Fruit fly (Drosophila melanogaster): ENCODE data around the gene CG7423.

- no peak for TF ChIP-seq CG8478 (optimal IDR thresholded peaks at IDR 0.05)
- no peak for TF ChIP-seq CTCF (optimal IDR thresholded peaks at IDR 0.05)
Measured at dm6 chrX:19081365-19081764, 1.7 kb downstream of the CG7423 start, which contains the start of gene CG14191.

Data from S2 (cell line).